Fruit fly (Drosophila melanogaster) whole organism, embryonic: Measurements from ENCODE around the gene CG8173.
A peak's percentile ranks its signal among the peaks of the same experiment; 100 is the strongest.

Source experiments
- Asciz ChIP-seq: fragments of 200-800 bp; sonication (Bioruptor generic); optimal IDR thresholded peaks from 2 replicates; lab custom pipeline; 2017; ENCODE audit warnings: missing biosample characterization, mild to moderate bottlenecking, missing genetic modification characterization, missing genetic modification reagents
- Atf-2 ChIP-seq: fragments of 200-800 bp; sonication (Bioruptor generic); optimal IDR thresholded peaks from 2 replicates; lab custom pipeline; 2016; ENCODE audit warnings: missing biosample characterization, missing genetic modification characterization
- Awh ChIP-seq: fragments of 200-800 bp; sonication (Bioruptor generic); IDR thresholded peaks from 2 replicates; pipeline ENCODE4, ENCODE4 v1.3.6; 2022; ENCODE audit warnings: missing biosample characterization, missing genetic modification characterization
- CG10543 ChIP-seq: fragments of 200-800 bp; sonication (Bioruptor generic); optimal IDR thresholded peaks from 3 replicates; lab custom pipeline; 2017; ENCODE audit warnings: missing biosample characterization, mild to moderate bottlenecking, missing genetic modification characterization, moderate library complexity
- CG10959 ChIP-seq: fragments of 200-800 bp; sonication (Bioruptor generic); IDR thresholded peaks from 2 replicates; pipeline ENCODE4 v1.3.6; 2022; ENCODE audit warnings: missing biosample characterization, missing genetic modification characterization
- CG12391 ChIP-seq: fragments of 200-800 bp; sonication (Bioruptor generic); optimal IDR thresholded peaks from 3 replicates; lab custom pipeline; 2018; ENCODE audit warnings: missing biosample characterization, mild to moderate bottlenecking, missing genetic modification characterization, moderate library complexity
- CG13123 ChIP-seq: fragments of 200-800 bp; sonication (Bioruptor generic); optimal IDR thresholded peaks from 2 replicates; lab custom pipeline; 2016; ENCODE audit warnings: missing biosample characterization, missing genetic modification characterization
- CG14965 ChIP-seq: fragments of 200-800 bp; sonication (Bioruptor generic); optimal IDR thresholded peaks from 2 replicates; lab custom pipeline; 2016; ENCODE audit warnings: missing biosample characterization, missing genetic modification characterization, borderline replicate concordance
- CG15011 ChIP-seq: fragments of 200-800 bp; sonication (Bioruptor generic); optimal IDR thresholded peaks from 3 replicates; lab custom pipeline; 2018; ENCODE audit warnings: missing biosample characterization, mild to moderate bottlenecking, missing genetic modification characterization
- CG16779 ChIP-seq: fragments of 200-800 bp; sonication (Bioruptor generic); IDR thresholded peaks from 2 replicates; pipeline ENCODE4 v1.3.6; 2022; ENCODE audit warnings: missing biosample characterization, missing genetic modification characterization
- CG16863 ChIP-seq: fragments of 200-800 bp; sonication (Bioruptor generic); optimal IDR thresholded peaks from 3 replicates; lab custom pipeline; 2016; ENCODE audit warnings: missing biosample characterization, missing genetic modification characterization
- CG17802 ChIP-seq: fragments of 200-800 bp; sonication (Bioruptor generic); optimal IDR thresholded peaks from 2 replicates; lab custom pipeline; 2018; ENCODE audit warnings: missing biosample characterization, mild to moderate bottlenecking, missing genetic modification characterization, moderate library complexity
- CG2120 ChIP-seq: fragments of 200-800 bp; sonication (Bioruptor generic); optimal IDR thresholded peaks from 3 replicates; lab custom pipeline; 2016; ENCODE audit warnings: missing biosample characterization, missing genetic modification characterization
- CG2678 ChIP-seq: fragments of 200-800 bp; sonication (Bioruptor generic); optimal IDR thresholded peaks from 3 replicates; lab custom pipeline; 2019; ENCODE audit warnings: missing biosample characterization, mild to moderate bottlenecking, missing genetic modification characterization, moderate library complexity
- CG5953 ChIP-seq: fragments of 200-800 bp; sonication (Bioruptor generic); IDR thresholded peaks from 2 replicates; pipeline ENCODE4 v1.3.6; 2022; ENCODE audit warnings: missing biosample characterization, missing genetic modification characterization
- CG6175 ChIP-seq: fragments of 200-800 bp; sonication (Bioruptor generic); IDR thresholded peaks from 3 replicates; pipeline ENCODE4 v1.3.6; 2022; ENCODE audit warnings: missing biosample characterization, missing genetic modification characterization
- CG6854 ChIP-seq: fragments of 200-800 bp; sonication (Bioruptor generic); optimal IDR thresholded peaks from 3 replicates; lab custom pipeline; 2017; ENCODE audit warnings: missing biosample characterization, mild to moderate bottlenecking, missing genetic modification characterization
- CG7987 ChIP-seq: fragments of 200-800 bp; sonication (Bioruptor generic); optimal IDR thresholded peaks from 2 replicates; lab custom pipeline; 2018; ENCODE audit warnings: missing biosample characterization, mild to moderate bottlenecking, missing genetic modification characterization, moderate library complexity
- CG9932 ChIP-seq: fragments of 200-800 bp; sonication (Bioruptor generic); IDR thresholded peaks from 2 replicates; pipeline ENCODE4 v1.3.6; 2022; ENCODE audit warnings: missing biosample characterization, missing genetic modification characterization
- Elba2 ChIP-seq: fragments of 200-800 bp; sonication (Bioruptor generic); optimal IDR thresholded peaks from 3 replicates; lab custom pipeline; 2016; ENCODE audit warnings: missing biosample characterization, missing genetic modification characterization
- Ets65A ChIP-seq: fragments of 200-800 bp; sonication (Bioruptor generic); peaks from one replicate; lab custom pipeline; 2016; ENCODE audit warnings: missing biosample characterization, missing genetic modification characterization
- HmgZ ChIP-seq: fragments of 200-800 bp; sonication (Bioruptor generic); optimal IDR thresholded peaks from 2 replicates; lab custom pipeline; 2018; ENCODE audit warnings: missing biosample characterization, mild to moderate bottlenecking, missing genetic modification characterization
- Lhr ChIP-seq: fragments of 200-800 bp; sonication (Bioruptor generic); optimal IDR thresholded peaks from 3 replicates; lab custom pipeline; 2017; ENCODE audit warnings: mild to moderate bottlenecking, missing biosample characterization, missing genetic modification reagents, missing genetic modification characterization
- MBD-R2 ChIP-seq: fragments of 200-800 bp; sonication (Bioruptor generic); IDR thresholded peaks from 2 replicates; pipeline ENCODE4 v1.3.6; 2022; ENCODE audit warnings: missing biosample characterization, missing genetic modification characterization
- NFAT ChIP-seq: fragments of 200-800 bp; sonication (Bioruptor generic); IDR thresholded peaks from 2 replicates; pipeline ENCODE4 v1.3.6; 2022; ENCODE audit warnings: missing biosample characterization, missing genetic modification characterization
- NfI ChIP-seq: fragments of 200-800 bp; sonication (Bioruptor generic); optimal IDR thresholded peaks from 3 replicates; lab custom pipeline; 2018; ENCODE audit warnings: missing biosample characterization, mild to moderate bottlenecking, missing genetic modification characterization, moderate library complexity
- Ravus ChIP-seq: fragments of 200-800 bp; sonication (Bioruptor generic); IDR thresholded peaks from 2 replicates; pipeline ENCODE4 v1.3.6; 2022; ENCODE audit warnings: missing biosample characterization, missing genetic modification characterization
- Spps ChIP-seq: fragments of 200-800 bp; sonication (Bioruptor generic); optimal IDR thresholded peaks from 2 replicates; lab custom pipeline; 2018; ENCODE audit warnings: missing biosample characterization, mild to moderate bottlenecking, missing genetic modification characterization
- Sry-β ChIP-seq: fragments of 200-800 bp; sonication (Bioruptor generic); optimal IDR thresholded peaks from 2 replicates; lab custom pipeline; 2018; ENCODE audit warnings: missing biosample characterization, mild to moderate bottlenecking, missing genetic modification characterization, moderate library complexity
- Sry-δ ChIP-seq: fragments of 200-800 bp; sonication (Bioruptor generic); optimal IDR thresholded peaks from 2 replicates; lab custom pipeline; 2016; ENCODE audit warnings: missing biosample characterization, missing genetic modification characterization
- ap ChIP-seq: fragments of 200-800 bp; sonication (Bioruptor generic); IDR thresholded peaks from 2 replicates; pipeline ENCODE4 v1.3.6; 2022; ENCODE audit warnings: missing biosample characterization, missing genetic modification characterization
- chif ChIP-seq, 2 experiments: fragments of 200-800 bp; sonication (Bioruptor generic); optimal IDR thresholded peaks; 3 replicates each; lab custom pipeline; 2016; ENCODE audit warnings: missing biosample characterization in 2 of 2, missing genetic modification characterization in 2 of 2
- dpn ChIP-seq, 2 experiments: fragments of 200-800 bp; sonication (Bioruptor generic); optimal IDR thresholded peaks; 3 replicates each; lab custom pipeline; 2016; ENCODE audit warnings: missing biosample characterization in 2 of 2, missing genetic modification characterization in 2 of 2
- exex ChIP-seq: fragments of 200-800 bp; sonication (Bioruptor generic); optimal IDR thresholded peaks from 4 replicates; lab custom pipeline; 2018; ENCODE audit warnings: missing biosample characterization, mild to moderate bottlenecking, missing genetic modification characterization, moderate library complexity
- fd3F ChIP-seq: fragments of 200-800 bp; sonication (Bioruptor generic); optimal IDR thresholded peaks from 2 replicates; lab custom pipeline; 2018; ENCODE audit warnings: missing biosample characterization, mild to moderate bottlenecking, missing genetic modification characterization, moderate library complexity
- gcm ChIP-seq: fragments of 200-800 bp; sonication (Bioruptor generic); optimal IDR thresholded peaks from 2 replicates; lab custom pipeline; 2019; ENCODE audit warnings: missing biosample characterization, mild to moderate bottlenecking, missing genetic modification characterization, moderate library complexity
- grau ChIP-seq: fragments of 200-800 bp; optimal IDR thresholded peaks from 3 replicates; lab custom pipeline; 2019; ENCODE audit warnings: missing biosample characterization, mild to moderate bottlenecking, missing genetic modification characterization, moderate library complexity
- ind ChIP-seq: fragments of 200-800 bp; sonication (Bioruptor generic); optimal IDR thresholded peaks from 3 replicates; lab custom pipeline; 2016; ENCODE audit warnings: missing biosample characterization, missing genetic modification characterization
- lov ChIP-seq, 2 experiments: fragments of 200-800 bp in 1 of 2; fragments of >200 bp in 1 of 2; sonication (Bioruptor generic) in 1 of 2; IDR thresholded peaks in 1 of 2; optimal IDR thresholded peaks in 1 of 2; 2 replicates in 1 of 2; 3 replicates in 1 of 2; pipeline versions ENCODE4 v1.3.6 to Lab custom; 2017 to 2022; ENCODE audit warnings: missing biosample characterization in 1 of 2, missing genetic modification characterization in 1 of 2
- mam ChIP-seq: fragments of 200-800 bp; sonication (Bioruptor generic); optimal IDR thresholded peaks from 3 replicates; lab custom pipeline; 2016; ENCODE audit warnings: missing biosample characterization, missing genetic modification characterization
- pros ChIP-seq: fragments of 200-800 bp; sonication (Bioruptor generic); optimal IDR thresholded peaks from 3 replicates; lab custom pipeline; 2019; ENCODE audit warnings: missing biosample characterization, mild to moderate bottlenecking, missing genetic modification characterization, moderate library complexity
- row ChIP-seq: fragments of 200-800 bp; sonication (Bioruptor generic); IDR thresholded peaks from 3 replicates; pipeline ENCODE4 v1.3.6; 2022; ENCODE audit warnings: missing biosample characterization, missing genetic modification characterization
- sd ChIP-seq: fragments of 200-800 bp; sonication (Bioruptor generic); optimal IDR thresholded peaks from 3 replicates; lab custom pipeline; 2018; ENCODE audit warnings: missing biosample characterization, mild to moderate bottlenecking, missing genetic modification characterization, moderate library complexity
- sim ChIP-seq: fragments of 200-800 bp; sonication (Bioruptor generic); IDR thresholded peaks from 2 replicates; pipeline ENCODE4 v1.3.6; 2022; ENCODE audit warnings: missing biosample characterization, missing genetic modification characterization
- slou ChIP-seq: fragments of 200-800 bp; sonication (Bioruptor generic); optimal IDR thresholded peaks from 3 replicates; lab custom pipeline; 2016; ENCODE audit warnings: missing biosample characterization, missing genetic modification characterization
- sna ChIP-seq: fragments of 200-800 bp; sonication (Bioruptor generic); IDR thresholded peaks from 2 replicates; pipeline ENCODE4 v1.3.6; 2022; ENCODE audit warnings: missing biosample characterization, missing genetic modification characterization; ENCODE audit not compliant: partially characterized antibody
- sr ChIP-seq: fragments of 200-800 bp; sonication (Bioruptor generic); IDR thresholded peaks from 3 replicates; pipeline ENCODE4 v1.3.6; 2022; ENCODE audit warnings: missing biosample characterization, missing genetic modification characterization
- wdn ChIP-seq: fragments of 200-800 bp; sonication (Bioruptor generic); IDR thresholded peaks from 2 replicates; pipeline ENCODE4 v1.3.6; 2022; ENCODE audit warnings: missing biosample characterization, missing genetic modification characterization
- zen2 ChIP-seq: fragments of 200-800 bp; sonication (Bioruptor generic); IDR thresholded peaks from 3 replicates; pipeline ENCODE4 v1.3.6; 2022; ENCODE audit warnings: missing biosample characterization, missing genetic modification characterization; ENCODE audit not compliant: partially characterized antibody

The CG8173 gene

DNA sequence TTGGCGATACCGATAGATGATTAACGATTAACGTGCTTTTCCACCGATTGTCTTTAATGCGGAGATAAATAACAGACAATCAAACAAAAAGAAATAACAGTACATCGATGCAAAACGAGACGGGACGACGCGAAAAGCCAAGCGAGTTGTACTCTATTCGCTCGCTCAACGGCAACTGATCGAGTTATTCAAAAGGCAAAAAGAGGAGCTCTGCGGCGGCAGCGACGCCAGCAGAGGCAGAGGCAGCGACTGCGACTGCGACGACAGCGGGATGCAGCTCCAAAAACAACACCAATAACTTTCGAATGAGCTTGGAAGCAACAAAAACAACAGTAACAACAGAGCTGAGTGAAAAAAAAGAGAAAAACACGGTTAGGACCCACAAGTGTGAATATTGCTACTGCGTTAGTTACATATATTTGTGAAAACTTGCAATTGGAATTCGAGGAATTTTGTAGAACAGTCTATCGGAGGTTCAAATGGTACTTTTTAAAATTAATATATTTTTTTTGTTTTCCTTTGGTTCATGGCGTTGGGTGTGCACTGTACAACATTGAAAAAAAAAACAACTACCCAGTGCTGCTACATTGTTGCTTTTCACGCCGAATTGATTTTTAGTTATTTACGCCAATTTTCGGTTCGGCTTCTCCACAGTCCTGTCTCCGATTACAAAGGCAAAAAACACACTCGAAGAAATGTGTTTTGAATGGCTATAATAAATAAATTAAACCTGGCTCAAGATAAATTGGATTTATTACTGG, 26.5 kb downstream of the CG8173 start (continued):
- peak; percentile 55 for TF ChIP-seq CG12391
- peak; percentile 49; the same call in 1 of the 2 replicates for TF ChIP-seq sim (GFP tag; lab: Robert Waterston, UW)
- TF ChIP-seq CG10959 (GFP tag; lab: Robert Waterston, UW), result peak; percentile 52
- TF ChIP-seq row, result peak; percentile 88
- no peak for TF ChIP-seq pros (GFP tag; lab: Kevin White, UChicago)
- peak; percentile 86 for TF ChIP-seq Awh (GFP tag; lab: Robert Waterston, UW)
- peak; percentile 77 for TF ChIP-seq Sry-β
- no peak for TF ChIP-seq fd3F
- peak; percentile 13 for TF ChIP-seq CG17802 (tag; lab: Kevin White, UChicago)
- TF ChIP-seq Atf-2 (GFP tag; lab: Kevin White, UChicago), result no peak
- peak; percentile 83 for TF ChIP-seq CG5953 (GFP tag; lab: Robert Waterston, UW)
- no peak for TF ChIP-seq CG10543 (GFP tag; lab: Kevin White, UChicago)
- peak; percentile 19 for TF ChIP-seq CG16863 (GFP tag; lab: Kevin White, UChicago)
- TF ChIP-seq exex (tag; lab: Kevin White, UChicago), result no peak
- peak; percentile 40; the same call in 1 of the 2 replicates for TF ChIP-seq CG9932 (GFP tag; lab: Robert Waterston, UW)
- peak; percentile 72 for TF ChIP-seq Ets65A (GFP tag; lab: Kevin White, UChicago)
- TF ChIP-seq CG16779 (GFP tag; lab: Robert Waterston, UW), result no peak
- no peak for TF ChIP-seq wdn (GFP tag; lab: Robert Waterston, UW)
- TF ChIP-seq NfI (GFP tag; lab: Kevin White, UChicago), result peak; percentile 45
- peak; percentile 41; the same call in 1 of the 2 replicates for TF ChIP-seq NFAT (GFP tag; lab: Robert Waterston, UW)
- no peak; the same call in 1 of the 2 replicates for TF ChIP-seq MBD-R2
- TF ChIP-seq sr (GFP tag; lab: Robert Waterston, UW), result 0 out of 3 replicates have a peak, but pooled peaks have one; percentile 42
- TF ChIP-seq ap (GFP tag; lab: Robert Waterston, UW), result peak; percentile 72
- peak; percentile 76 for TF ChIP-seq CG2678 (tag; lab: Kevin White, UChicago)
- peak; percentile 16 for TF ChIP-seq mam
- TF ChIP-seq CG2120, result peak; percentile 20
- TF ChIP-seq CG15011, result peak; percentile 47
- peak; percentile 91 for TF ChIP-seq grau (tag; lab: Kevin White, UChicago)
- no peak for TF ChIP-seq Lhr (GFP tag; lab: Kevin White, UChicago)
- no peak for TF ChIP-seq sna (GFP tag; lab: Robert Waterston, UW)
- no peak for TF ChIP-seq Sry-δ
- TF ChIP-seq slou, result no peak
- TF ChIP-seq gcm (GFP tag; lab: Kevin White, UChicago), result peak; percentile 19
- no peak for TF ChIP-seq CG6175 (GFP tag; lab: Robert Waterston, UW)
- no peak for TF ChIP-seq CG14965 (GFP tag; lab: Kevin White, UChicago)
- TF ChIP-seq zen2 (GFP tag; lab: Robert Waterston, UW), result no peak
- TF ChIP-seq sd (tag; lab: Kevin White, UChicago), result peak; percentile 1
- TF ChIP-seq CG13123 (GFP tag; lab: Kevin White, UChicago), result no peak
- TF ChIP-seq chif (GFP tag; optimal IDR thresholded peaks at IDR 0.05; lab: Kevin White, UChicago), result peak; percentile 8 to 24
- peak in 1 of 2 experiments; percentile 60 for TF ChIP-seq dpn (GFP tag; optimal IDR thresholded peaks at IDR 0.05; lab: Kevin White, UChicago)
- peak; percentile 52 for TF ChIP-seq ind (GFP tag; lab: Kevin White, UChicago)
- TF ChIP-seq lov (optimal IDR thresholded peaks at IDR 0.05; lab: Kevin White, UChicago), result no peak
- no peak for TF ChIP-seq lov (GFP tag; IDR thresholded peaks at IDR 0.05; lab: Robert Waterston, UW)
- TF ChIP-seq CG6854 (GFP tag; lab: Kevin White, UChicago), result no peak
- no peak for TF ChIP-seq Elba2
- TF ChIP-seq CG7987 (GFP tag; lab: Kevin White, UChicago), result no peak
- TF ChIP-seq Asciz, result peak; percentile 63
- TF ChIP-seq Spps, result no peak
- no peak; the same call in none of the 2 replicates for TF ChIP-seq Ravus (GFP tag; lab: Robert Waterston, UW)
- TF ChIP-seq HmgZ (tag; lab: Kevin White, UChicago), result no peak
